Fruit fly (Drosophila melanogaster): ENCODE measurements around the gene Naa30A.

Naa30A gene

dm6 chrX:1392875-1393274 is 51.0 kb downstream of the Naa30A start, which contains the start of gene Rilpl (continued):
- TF ChIP-seq Trl (optimal IDR thresholded peaks at IDR 0.05), result no peak
- TF ChIP-seq Trl (GFP tag; optimal IDR thresholded peaks at IDR 0.05), result peak; percentile 34
- TF ChIP-seq CG2889 (GFP tag; IDR thresholded peaks at IDR 0.05), result no peak
- no peak for TF ChIP-seq aop (GFP tag; IDR thresholded peaks at IDR 0.05)
- TF ChIP-seq CG17361 (GFP tag; IDR thresholded peaks at IDR 0.05), result peak; percentile 15; the same call in 1 of the 3 replicates
- TF ChIP-seq CG7839 (tag; optimal IDR thresholded peaks at IDR 0.05), result no peak
- no peak for TF ChIP-seq CG30431 (GFP tag; optimal IDR thresholded peaks at IDR 0.05)
- TF ChIP-seq CG6765 (GFP tag; optimal IDR thresholded peaks at IDR 0.05), result no peak
- TF ChIP-seq TFAM (GFP tag; optimal IDR thresholded peaks at IDR 0.05), result no peak
- TF ChIP-seq phol (tag; optimal IDR thresholded peaks at IDR 0.05), result peak; percentile 24
- no peak for TF ChIP-seq CG9215 (GFP tag; IDR thresholded peaks at IDR 0.05)
- peak; percentile 64 for TF ChIP-seq CG12155 (GFP tag; optimal IDR thresholded peaks at IDR 0.05)
- TF ChIP-seq nerfin-1 (tag; optimal IDR thresholded peaks at IDR 0.05), result no peak
- TF ChIP-seq vvl (GFP tag; IDR thresholded peaks at IDR 0.05), result peak; percentile 44; the same call in 1 of the 2 replicates
- TF ChIP-seq CG1647 (GFP tag; optimal IDR thresholded peaks at IDR 0.05), result no peak
- TF ChIP-seq ase (GFP tag; IDR thresholded peaks at IDR 0.05), result no peak
- peak; percentile 56 for TF ChIP-seq CG3995 (GFP tag; optimal IDR thresholded peaks at IDR 0.05)
- no peak for TF ChIP-seq CG8281 (tag; optimal IDR thresholded peaks at IDR 0.05)
- peak; percentile 1 for TF ChIP-seq repo (GFP tag; optimal IDR thresholded peaks at IDR 0.05)
- no peak for TF ChIP-seq mld (GFP tag; IDR thresholded peaks at IDR 0.05; ENCODE audit: partially characterized antibody)
- TF ChIP-seq CG18476 (GFP tag; optimal IDR thresholded peaks at IDR 0.05), result no peak
- no peak for TF ChIP-seq stc (GFP tag; IDR thresholded peaks at IDR 0.05)
- TF ChIP-seq luna (GFP tag; optimal IDR thresholded peaks at IDR 0.05), result no peak
- TF ChIP-seq H2.0 (GFP tag; IDR thresholded peaks at IDR 0.05), result no peak; the same call in 1 of the 2 replicates
- TF ChIP-seq run (tag; optimal IDR thresholded peaks at IDR 0.05), result no peak
- no peak for TF ChIP-seq CG3281 (GFP tag; optimal IDR thresholded peaks at IDR 0.05)
- TF ChIP-seq CG14014 (GFP tag; IDR thresholded peaks at IDR 0.05), result no peak
- TF ChIP-seq CG6791 (GFP tag; IDR thresholded peaks at IDR 0.05; ENCODE audit: partially characterized antibody), result 0 out of 3 replicates have a peak, but pooled peaks have one; percentile 28
- peak; percentile 30 for TF ChIP-seq pfk (GFP tag; optimal IDR thresholded peaks at IDR 0.05)
- no peak for TF ChIP-seq CG8388 (GFP tag; optimal IDR thresholded peaks at IDR 0.05)
- TF ChIP-seq MBD-R2 (GFP tag; IDR thresholded peaks at IDR 0.05), result peak; percentile 66
- no peak for TF ChIP-seq CG6654 (GFP tag; optimal IDR thresholded peaks at IDR 0.05)
- peak; percentile 49 for TF ChIP-seq NFAT (GFP tag; IDR thresholded peaks at IDR 0.05)
- TF ChIP-seq ken (GFP tag; IDR thresholded peaks at IDR 0.05), result 0 out of 3 replicates have a peak, but pooled peaks have one; percentile 24
- peak; percentile 32 for TF ChIP-seq Fer1 (GFP tag; optimal IDR thresholded peaks at IDR 0.05)
- 0 out of 2 replicates have a peak, but pooled peaks have one; percentile 28 for TF ChIP-seq nerfin-2 (GFP tag; IDR thresholded peaks at IDR 0.05; ENCODE audit: partially characterized antibody)
- no peak for TF ChIP-seq CkIIα-i1 (GFP tag; IDR thresholded peaks at IDR 0.05)
- no peak for TF ChIP-seq CG15269 (tag; optimal IDR thresholded peaks at IDR 0.05)
- no peak for TF ChIP-seq disco-r (GFP tag; optimal IDR thresholded peaks at IDR 0.05)
- TF ChIP-seq Blimp-1 (GFP tag; optimal IDR thresholded peaks at IDR 0.05), result no peak
- no peak for TF ChIP-seq Hr39 (optimal IDR thresholded peaks at IDR 0.05)
- TF ChIP-seq mirr (GFP tag; optimal IDR thresholded peaks at IDR 0.05), result no peak
- TF ChIP-seq CG8765 (GFP tag; IDR thresholded peaks at IDR 0.05), result no peak
- TF ChIP-seq Dfd (GFP tag; optimal IDR thresholded peaks at IDR 0.05), result no peak
- TF ChIP-seq Ets65A (GFP tag), result peak; percentile 67
- TF ChIP-seq CG17829 (tag; optimal IDR thresholded peaks at IDR 0.05), result peak; percentile 44
- TF ChIP-seq CG15514 (GFP tag; optimal IDR thresholded peaks at IDR 0.05), result peak; percentile 100
- no peak for TF ChIP-seq zf30C (GFP tag; optimal IDR thresholded peaks at IDR 0.05)
- TF ChIP-seq twi (tag; optimal IDR thresholded peaks at IDR 0.05), result peak; percentile 51
- no peak for TF ChIP-seq esg (GFP tag; conservative IDR thresholded peaks at IDR 0.05)
- no peak for TF ChIP-seq sr (GFP tag; IDR thresholded peaks at IDR 0.05)
- TF ChIP-seq kay (GFP tag; optimal IDR thresholded peaks at IDR 0.05), result peak; percentile 94
- TF ChIP-seq Aef1 (GFP tag; IDR thresholded peaks at IDR 0.05), result no peak

All from whole organism, embryonic.